Worm (Caenorhabditis elegans) whole organism, L4 larva: ENCODE data around the gene C30B5.6.

Experiments
- R02D3.7 ChIP-seq: fragments of 150-350 bp; sonication (generic microtip); optimal IDR thresholded peaks from 3 replicates; lab custom pipeline; 2014; ENCODE audit warnings: missing biosample characterization, missing genetic modification characterization
- ama-1 ChIP-seq: fragments of 150-350 bp; optimal IDR thresholded peaks from 2 replicates; lab custom pipeline; 2014; ENCODE audit warnings: inconsistent platforms, mixed read lengths
- daf-12 ChIP-seq: fragments of 150-350 bp; optimal IDR thresholded peaks from 2 replicates; lab custom pipeline; 2014; ENCODE audit warnings: missing biosample characterization, missing genetic modification reagents, missing genetic modification characterization
- daf-8 ChIP-seq: fragments of 200-800 bp; sonication (Bioruptor generic); IDR thresholded peaks from 2 replicates; pipeline ENCODE4 v1.3.6; 2022; ENCODE audit warnings: missing genetic modification characterization, missing compliant biosample characterization
- fkh-10 ChIP-seq: fragments of 150-350 bp; optimal IDR thresholded peaks from 2 replicates; lab custom pipeline; 2014; ENCODE audit warnings: missing biosample characterization, missing genetic modification reagents, missing genetic modification characterization
- mdt-29 ChIP-seq: fragments of 200-800 bp; sonication (Bioruptor generic); IDR thresholded peaks from 2 replicates; pipeline ENCODE4 v1.3.6; 2022; ENCODE audit warnings: missing genetic modification reagents, missing genetic modification characterization, missing compliant biosample characterization
- php-3 ChIP-seq: fragments of 200-800 bp; sonication (Bioruptor generic); IDR thresholded peaks from 2 replicates; pipeline ENCODE4 v1.3.6; 2022; ENCODE audit warnings: missing genetic modification reagents, missing genetic modification characterization, missing compliant biosample characterization
- pqm-1 ChIP-seq: sonication (generic microtip); optimal IDR thresholded peaks from 2 replicates; lab custom pipeline; 2017; ENCODE audit warnings: missing biosample characterization, missing genetic modification characterization
- sdz-12 ChIP-seq: fragments of 200-800 bp; sonication (Bioruptor generic); optimal IDR thresholded peaks from 2 replicates; lab custom pipeline; 2018; ENCODE audit warnings: mild to moderate bottlenecking, missing genetic modification characterization, missing compliant biosample characterization
- skn-1 ChIP-seq: fragments of 150-350 bp; optimal IDR thresholded peaks from 2 replicates; lab custom pipeline; 2014; ENCODE audit warnings: missing biosample characterization, missing genetic modification characterization
- snpc-4 ChIP-seq: fragments of 150-350 bp; optimal IDR thresholded peaks from 2 replicates; lab custom pipeline; 2014; ENCODE audit warnings: missing biosample characterization, missing genetic modification characterization
- spr-1 ChIP-seq: sonication (generic microtip); optimal IDR thresholded peaks from 2 replicates; lab custom pipeline; 2016; ENCODE audit warnings: mild to moderate bottlenecking, missing genetic modification characterization, missing compliant biosample characterization
- unc-62 ChIP-seq, 3 experiments: fragments of 150-350 bp in 1 of 3; sonication (generic microtip); optimal IDR thresholded peaks in 2 of 3; peaks in 1 of 3; 1 replicate in 1 of 3; 2 replicates in 2 of 3; lab custom pipeline; 2014 to 2017; ENCODE audit warnings: missing biosample characterization in 3 of 3, missing genetic modification characterization in 3 of 3, missing genetic modification reagents in 3 of 3, missing genotype in 1 of 3

- TF ChIP-seq daf-8 (GFP tag; lab: Robert Waterston, UW), result no peak
- peak in 1 of 2 experiments; percentile 68 for TF ChIP-seq unc-62 (GFP tag; optimal IDR thresholded peaks at IDR 0.05 in 1 of 2; lab: Kevin White, UChicago)
- TF ChIP-seq unc-62 (tag; optimal IDR thresholded peaks at IDR 0.05; lab: Kevin White, UChicago), result no peak
- no peak for TF ChIP-seq php-3 (GFP tag; lab: Robert Waterston, UW)
- no peak for TF ChIP-seq snpc-4 (tag; lab: Kevin White, UChicago)
- TF ChIP-seq spr-1 (tag; lab: Kevin White, UChicago), result no peak
- no peak for TF ChIP-seq R02D3.7 (tag; lab: Kevin White, UChicago)
- TF ChIP-seq skn-1 (tag; lab: Kevin White, UChicago), result no peak
- no peak for TF ChIP-seq sdz-12 (GFP tag; lab: Kevin White, UChicago)
- TF ChIP-seq mdt-29 (GFP tag; lab: Robert Waterston, UW), result no peak
- no peak for TF ChIP-seq daf-12 (tag; lab: Kevin White, UChicago)
- TF ChIP-seq fkh-10 (GFP tag; lab: Kevin White, UChicago), result no peak
- TF ChIP-seq pqm-1 (tag; lab: Kevin White, UChicago), result no peak
- no peak for TF ChIP-seq ama-1 (lab: Kevin White, UChicago)
Measured at ce11 chrII:6176154-6176897, 46.1 kb downstream of the C30B5.6 start.
